Worm (Caenorhabditis elegans) whole organism, early embryonic: ENCODE data around the gene acs-1.

Experiments
- B0310.2 ChIP-seq: sonication (generic microtip); optimal IDR thresholded peaks from 2 replicates; lab custom pipeline; 2016; ENCODE audit warnings: mild to moderate bottlenecking, missing genetic modification characterization, missing compliant biosample characterization
- F13C5.2 ChIP-seq: sonication (generic microtip); optimal IDR thresholded peaks from 2 replicates; lab custom pipeline; 2017; ENCODE audit warnings: mild to moderate bottlenecking, missing genetic modification characterization, inconsistent platforms, missing compliant biosample characterization
- aly-1 ChIP-seq: sonication (generic microtip); optimal IDR thresholded peaks from 2 replicates; lab custom pipeline; 2016; ENCODE audit warnings: missing genetic modification characterization, missing compliant biosample characterization
- ama-1 ChIP-seq: fragments of 150-350 bp; optimal IDR thresholded peaks from 2 replicates; lab custom pipeline; 2014
- ceh-13 ChIP-seq: fragments of 200-800 bp; sonication (Bioruptor generic); optimal IDR thresholded peaks from 2 replicates; lab custom pipeline; 2018; ENCODE audit warnings: mild to moderate bottlenecking, missing genetic modification characterization, missing compliant biosample characterization
- ceh-36 ChIP-seq: sonication (generic microtip); optimal IDR thresholded peaks from 2 replicates; lab custom pipeline; 2016; ENCODE audit warnings: missing genetic modification characterization, inconsistent platforms, missing compliant biosample characterization
- ets-7 ChIP-seq: sonication (generic microtip); optimal IDR thresholded peaks from 2 replicates; lab custom pipeline; 2016; ENCODE audit warnings: missing genotype, missing genetic modification characterization, missing compliant biosample characterization
- flt-1 ChIP-seq: fragments of 200-800 bp; sonication (Bioruptor generic); IDR thresholded peaks from 2 replicates; pipeline ENCODE4 v1.3.6; 2022; ENCODE audit warnings: missing genetic modification characterization, missing compliant biosample characterization
- hmbx-1 ChIP-seq: sonication (generic microtip); optimal IDR thresholded peaks from 2 replicates; lab custom pipeline; 2016; ENCODE audit warnings: mild to moderate bottlenecking, missing genetic modification characterization, missing compliant biosample characterization
- hmg-4 ChIP-seq: fragments of 200-800 bp; sonication (Bioruptor generic); optimal IDR thresholded peaks from 2 replicates; lab custom pipeline; 2018; ENCODE audit warnings: mild to moderate bottlenecking, missing genetic modification characterization, missing compliant biosample characterization
- hnd-1 ChIP-seq: sonication (generic microtip); optimal IDR thresholded peaks from 2 replicates; lab custom pipeline; 2016; ENCODE audit warnings: missing genetic modification characterization, missing compliant biosample characterization
- pes-1 ChIP-seq: fragments of 200-800 bp; sonication (Bioruptor generic); IDR thresholded peaks from 2 replicates; pipeline ENCODE4 v1.3.6; 2022; ENCODE audit warnings: missing genetic modification reagents, missing genetic modification characterization, missing compliant biosample characterization
- scrt-1 ChIP-seq: fragments of 200-800 bp; sonication (Bioruptor generic); IDR thresholded peaks from 2 replicates; pipeline ENCODE4 v1.3.6; 2022; ENCODE audit warnings: missing genetic modification characterization, missing compliant biosample characterization
- sea-1 ChIP-seq: fragments of 200-800 bp; sonication (Bioruptor generic); conservative IDR thresholded peaks from 2 replicates; pipeline ENCODE4 v1.3.6; 2022; ENCODE audit warnings: missing genetic modification characterization, missing compliant biosample characterization
- tbx-11 ChIP-seq: fragments of 200-800 bp; sonication (Bioruptor generic); IDR thresholded peaks from 2 replicates; pipeline ENCODE4 v1.3.6; 2022; ENCODE audit warnings: missing genetic modification characterization, missing compliant biosample characterization
- tbx-37 ChIP-seq: fragments of 200-800 bp; sonication (Bioruptor generic); conservative IDR thresholded peaks from 2 replicates; pipeline ENCODE4 v1.3.6; 2022; ENCODE audit warnings: missing genetic modification reagents, missing genetic modification characterization, missing compliant biosample characterization
- tra-4 ChIP-seq: sonication (generic microtip); optimal IDR thresholded peaks from 2 replicates; lab custom pipeline; 2017; ENCODE audit warnings: missing genetic modification characterization, missing compliant biosample characterization

acs-1 gene

ce11 chrV:6515344-6515743, 9.4 kb upstream of the acs-1 start:
- TF ChIP-seq ceh-13 (GFP tag; lab: Kevin White, UChicago) (no peak), F13C5.2 (tag; lab: Kevin White, UChicago) (no peak), pes-1 (GFP tag; lab: Robert Waterston, UW) (no peak), hmg-4 (GFP tag; lab: Kevin White, UChicago) (no peak), ama-1 (no peak), aly-1 (tag; lab: Kevin White, UChicago) (no peak), hnd-1 (tag; lab: Kevin White, UChicago) (no peak), sea-1 (no peak), scrt-1 (GFP tag; lab: Robert Waterston, UW) (no peak), ceh-36 (tag; lab: Kevin White, UChicago) (no peak), tbx-37 (GFP tag; lab: Robert Waterston, UW) (no peak), B0310.2 (tag; lab: Kevin White, UChicago) (no peak), hmbx-1 (tag; lab: Kevin White, UChicago) (no peak), tra-4 (no peak)

- TF ChIP-seq pes-1 (GFP tag; lab: Robert Waterston, UW) = no peak
- no peak for TF ChIP-seq ceh-36 (tag; lab: Kevin White, UChicago)
Measured at ce11 chrV:6516491-6517304, 8.1 kb upstream of the acs-1 start, which contains the start of gene mdh-1. mdh-1 (minus strand) TSS chrV:6516526.

DNA sequence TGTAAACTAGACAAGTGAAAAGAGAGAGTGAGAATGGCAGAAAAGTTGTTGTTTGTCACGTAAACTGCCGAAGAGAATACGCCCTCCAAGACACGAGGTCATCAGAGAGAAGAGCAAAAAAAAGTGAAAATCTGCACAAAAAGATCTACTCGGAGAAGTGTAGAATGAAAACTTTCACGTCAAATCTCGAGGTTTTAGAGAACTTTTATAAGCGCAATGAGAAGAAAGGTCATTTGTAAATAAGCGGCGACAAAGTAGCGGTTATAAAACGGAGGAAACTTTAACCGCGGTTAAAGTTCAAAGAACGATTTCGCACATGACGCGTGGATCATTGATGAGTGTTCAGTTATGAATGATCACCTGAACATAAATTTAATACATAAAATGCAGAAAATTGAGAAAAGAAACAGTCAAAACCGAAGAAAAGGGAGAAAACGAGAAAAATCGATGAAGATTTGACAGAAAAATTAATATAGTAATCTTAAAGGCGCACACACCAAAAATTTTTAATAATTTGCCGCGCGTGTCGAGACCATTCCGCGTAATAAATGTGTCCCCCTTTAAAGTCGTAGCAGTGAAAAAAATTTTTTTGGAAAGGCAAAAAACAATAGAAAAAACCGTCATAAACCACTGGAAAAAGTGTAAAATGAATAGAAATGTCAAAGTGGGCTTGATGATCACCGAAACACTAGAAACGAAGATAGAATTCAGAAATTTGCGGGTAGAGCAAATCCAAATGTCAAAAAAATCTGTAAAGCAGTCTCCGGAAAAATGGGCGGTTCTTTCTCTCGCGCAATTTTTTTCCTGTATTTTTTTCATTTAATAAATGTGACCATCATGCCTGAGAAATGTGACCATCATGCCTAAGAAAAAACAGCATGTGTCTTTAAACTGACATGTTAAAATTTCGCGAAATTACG, 7.2 kb upstream of the acs-1 start:
- no peak for TF ChIP-seq aly-1 (tag; lab: Kevin White, UChicago)
- TF ChIP-seq ama-1 = no peak
- no peak for TF ChIP-seq ceh-36 (tag; lab: Kevin White, UChicago)
- no peak for TF ChIP-seq tra-4
- TF ChIP-seq flt-1 (GFP tag; lab: Robert Waterston, UW) = no peak
- TF ChIP-seq pes-1 (GFP tag; lab: Robert Waterston, UW) = no peak
- TF ChIP-seq ceh-13 (GFP tag; lab: Kevin White, UChicago) = no peak
- no peak for TF ChIP-seq F13C5.2 (tag; lab: Kevin White, UChicago)
- TF ChIP-seq hnd-1 (tag; lab: Kevin White, UChicago) = no peak
- TF ChIP-seq hmbx-1 (tag; lab: Kevin White, UChicago) = no peak
- TF ChIP-seq hmg-4 (GFP tag; lab: Kevin White, UChicago) = no peak
- no peak for TF ChIP-seq sea-1
- TF ChIP-seq tbx-37 (GFP tag; lab: Robert Waterston, UW) = no peak
- no peak for TF ChIP-seq B0310.2 (tag; lab: Kevin White, UChicago)
- no peak for TF ChIP-seq scrt-1 (GFP tag; lab: Robert Waterston, UW)
- TF ChIP-seq tbx-11 (GFP tag; lab: Robert Waterston, UW) = no peak
- no peak for TF ChIP-seq ets-7

DNA sequence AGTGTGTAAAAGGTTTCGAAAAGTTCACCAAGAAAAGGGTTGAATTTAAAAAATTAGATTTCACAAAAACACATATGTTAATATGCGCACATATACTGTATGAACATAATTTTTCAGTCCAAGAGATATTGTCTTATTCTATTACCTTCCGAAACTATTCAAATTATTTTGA, 6.7 kb upstream of the acs-1 start, which contains the start of gene F46E10.3:
Gene F46E10.3, plus strand, starts transcription at position 73 of the 172 bp plus-strand sequence.
- no peak for TF ChIP-seq hmbx-1 (tag; lab: Kevin White, UChicago)

DNA sequence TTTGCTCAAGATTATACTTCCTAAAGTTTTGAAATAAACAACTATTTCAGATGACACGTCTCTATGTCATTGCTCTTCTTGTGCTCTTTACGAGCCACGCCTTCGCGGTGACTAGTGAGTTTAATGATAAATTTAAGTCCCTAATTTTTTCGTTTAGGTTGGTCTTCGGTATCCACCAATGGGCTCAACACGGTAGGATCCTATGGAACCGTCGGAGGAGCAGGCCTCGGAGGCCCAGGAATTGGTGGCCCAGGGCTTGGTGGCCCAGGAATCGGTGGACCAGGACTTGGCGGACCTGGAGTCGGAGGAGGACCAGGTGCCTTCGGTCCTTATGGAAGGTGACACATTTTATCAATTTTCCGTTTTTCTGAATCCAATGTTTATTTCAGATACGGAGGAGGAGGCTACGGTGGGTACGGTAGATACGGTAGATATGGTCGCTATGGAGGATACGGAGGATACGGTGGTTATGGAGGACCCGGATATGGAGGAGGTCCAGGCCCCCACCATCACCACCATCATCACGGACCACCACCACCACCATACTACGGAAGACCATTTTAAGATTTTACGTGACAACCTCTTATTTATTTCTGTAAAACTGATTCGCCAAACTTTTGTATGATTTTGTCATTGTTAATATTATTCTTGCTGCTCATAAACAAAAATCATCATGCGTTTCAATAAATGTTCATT, 4.3 kb upstream of the acs-1 start, which contains the start of the genes F46E10.2 and F46E10.18:
Gene F46E10.2, plus strand, starts transcription at position 51 of the 696 bp plus-strand sequence.
Gene F46E10.18, plus strand, starts transcription at position 646 of the 696 bp plus-strand sequence.
- TF ChIP-seq sea-1 (no peak), hnd-1 (tag; lab: Kevin White, UChicago) (no peak), pes-1 (GFP tag; lab: Robert Waterston, UW) (no peak), scrt-1 (GFP tag; lab: Robert Waterston, UW) (no peak), B0310.2 (tag; lab: Kevin White, UChicago) (no peak), F13C5.2 (tag; lab: Kevin White, UChicago) (no peak), ets-7 (no peak)

DNA sequence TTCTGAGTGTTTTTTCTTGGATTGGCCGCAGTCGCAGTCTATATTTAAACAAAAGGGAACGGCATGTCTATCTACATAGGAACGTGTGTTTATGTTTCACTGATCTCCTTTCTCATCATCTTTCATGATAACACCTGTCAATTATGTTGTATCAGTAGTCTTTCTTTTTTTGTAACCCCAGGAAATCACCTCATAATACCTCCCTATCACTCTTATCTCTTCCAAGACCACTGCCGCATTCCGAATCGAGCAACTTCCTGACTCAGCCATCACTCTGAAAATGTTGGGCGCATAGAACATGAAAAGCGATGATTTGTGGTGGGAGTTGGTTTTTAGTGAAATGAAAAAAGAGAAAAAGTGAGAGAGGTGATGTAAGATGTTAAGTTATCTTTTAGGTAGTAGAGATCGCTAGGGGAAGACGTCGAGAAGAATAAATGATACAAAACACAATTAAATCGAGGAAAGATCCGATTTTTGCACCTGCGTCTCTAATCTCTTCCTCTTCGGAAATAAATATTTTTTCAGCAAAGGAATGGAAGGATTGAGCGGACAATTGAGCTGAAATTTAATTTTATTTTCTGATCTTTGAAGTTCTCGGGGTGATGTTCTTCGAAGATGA, 1.8 kb upstream of the acs-1 start:
- TF ChIP-seq ceh-13 (GFP tag; lab: Kevin White, UChicago) (no peak), pes-1 (GFP tag; lab: Robert Waterston, UW) (no peak)

ce11 chrV:6533030-6533429, 8.2 kb downstream of the acs-1 start, which contains the start of gene hpo-26:
hpo-26 (minus strand) TSS chrV:6533060.
- no peak for TF ChIP-seq ceh-36 (tag; lab: Kevin White, UChicago)
- TF ChIP-seq F13C5.2 (tag; lab: Kevin White, UChicago) = no peak
- no peak for TF ChIP-seq hmbx-1 (tag; lab: Kevin White, UChicago)
- TF ChIP-seq ceh-13 (GFP tag; lab: Kevin White, UChicago) = no peak
- no peak for TF ChIP-seq hmg-4 (GFP tag; lab: Kevin White, UChicago)
- TF ChIP-seq pes-1 (GFP tag; lab: Robert Waterston, UW) = no peak
- no peak for TF ChIP-seq sea-1
- TF ChIP-seq ama-1 = no peak
- no peak for TF ChIP-seq tra-4
- no peak for TF ChIP-seq B0310.2 (tag; lab: Kevin White, UChicago)
- no peak for TF ChIP-seq flt-1 (GFP tag; lab: Robert Waterston, UW)
- TF ChIP-seq tbx-11 (GFP tag; lab: Robert Waterston, UW) = no peak
- TF ChIP-seq scrt-1 (GFP tag; lab: Robert Waterston, UW) = no peak
- no peak for TF ChIP-seq hnd-1 (tag; lab: Kevin White, UChicago)
- TF ChIP-seq aly-1 (tag; lab: Kevin White, UChicago) = no peak
- TF ChIP-seq tbx-37 (GFP tag; lab: Robert Waterston, UW) = no peak
- TF ChIP-seq ets-7 = no peak
